Worm (Caenorhabditis elegans) whole organism, L2 larva: ENCODE measurements around the gene srz-101.

Experiments
- C34F6.9 ChIP-seq: fragments of 150-350 bp; optimal IDR thresholded peaks from 2 replicates; lab custom pipeline; 2014; ENCODE audit warnings: missing biosample characterization, missing genetic modification characterization
- R02D3.7 ChIP-seq: fragments of 150-350 bp; optimal IDR thresholded peaks from 2 replicates; lab custom pipeline; 2014; ENCODE audit warnings: missing biosample characterization, missing genetic modification characterization
- Y55F3AM.14 ChIP-seq: fragments of 200-800 bp; sonication (Bioruptor generic); optimal IDR thresholded peaks from 2 replicates; lab custom pipeline; 2018; ENCODE audit warnings: mild to moderate bottlenecking, missing genetic modification characterization, missing compliant biosample characterization
- ZK546.5 ChIP-seq: sonication (generic microtip); optimal IDR thresholded peaks from 2 replicates; lab custom pipeline; 2017; ENCODE audit warnings: missing biosample characterization, missing genetic modification characterization
- alr-1 ChIP-seq: fragments of 150-350 bp; optimal IDR thresholded peaks from 2 replicates; lab custom pipeline; 2014; ENCODE audit warnings: missing biosample characterization, missing genetic modification characterization
- ama-1 ChIP-seq: fragments of 150-350 bp; optimal IDR thresholded peaks from 2 replicates; lab custom pipeline; 2018; ENCODE audit warnings: inconsistent platforms
- blmp-1 ChIP-seq: sonication (generic microtip); optimal IDR thresholded peaks from 2 replicates; lab custom pipeline; 2017; ENCODE audit warnings: missing genetic modification characterization, mild to moderate bottlenecking, missing compliant biosample characterization, antibody characterized with exemption, moderate library complexity; ENCODE audit not compliant: insufficient read depth
- ceh-16 ChIP-seq: fragments of 150-350 bp; optimal IDR thresholded peaks from 2 replicates; lab custom pipeline; 2014; ENCODE audit warnings: missing biosample characterization, missing genetic modification characterization
- ceh-82 ChIP-seq: fragments of 150-350 bp; optimal IDR thresholded peaks from 2 replicates; lab custom pipeline; 2014; ENCODE audit warnings: missing biosample characterization, missing genetic modification characterization
- crh-2 ChIP-seq: sonication (generic microtip); optimal IDR thresholded peaks from 2 replicates; lab custom pipeline; 2017; ENCODE audit warnings: missing biosample characterization, missing genetic modification characterization
- egl-27 ChIP-seq: sonication (generic microtip); optimal IDR thresholded peaks from 3 replicates; lab custom pipeline; 2017; ENCODE audit warnings: missing biosample characterization, missing genetic modification reagents, missing genetic modification characterization
- elt-1 ChIP-seq: fragments of 150-350 bp; optimal IDR thresholded peaks from 2 replicates; lab custom pipeline; 2014; ENCODE audit warnings: missing biosample characterization, missing genetic modification characterization
- fos-1 ChIP-seq: fragments of 150-350 bp; optimal IDR thresholded peaks from 2 replicates; lab custom pipeline; 2014; ENCODE audit warnings: missing biosample characterization, missing genetic modification characterization
- gmeb-1 ChIP-seq: fragments of 150-350 bp; optimal IDR thresholded peaks from 2 replicates; lab custom pipeline; 2014; ENCODE audit warnings: missing biosample characterization, missing genetic modification characterization
- lin-11 ChIP-seq: fragments of 150-350 bp; sonication (generic microtip); optimal IDR thresholded peaks from 2 replicates; lab custom pipeline; 2014; ENCODE audit warnings: missing biosample characterization, missing genetic modification characterization, inconsistent platforms, mixed read lengths
- lin-13 ChIP-seq: fragments of 150-350 bp; optimal IDR thresholded peaks from 2 replicates; lab custom pipeline; 2014; ENCODE audit warnings: missing biosample characterization, missing genetic modification reagents, missing genetic modification characterization
- lin-39 ChIP-seq: fragments of 150-350 bp; optimal IDR thresholded peaks from 2 replicates; lab custom pipeline; 2014; ENCODE audit warnings: missing biosample characterization, missing genetic modification reagents, missing genetic modification characterization
- lsy-2 ChIP-seq, 2 experiments: fragments of 150-350 bp in 1 of 2; sonication (generic microtip) in 1 of 2; optimal IDR thresholded peaks; 2 replicates each; lab custom pipeline; 2014 to 2017; ENCODE audit warnings: missing biosample characterization in 2 of 2, missing genetic modification characterization in 2 of 2
- mbf-1 ChIP-seq: sonication (generic microtip); optimal IDR thresholded peaks from 2 replicates; lab custom pipeline; 2017; ENCODE audit warnings: missing biosample characterization, missing genetic modification characterization
- mdl-1 ChIP-seq, 2 experiments: fragments of 150-350 bp in 1 of 2; sonication (generic microtip) in 1 of 2; optimal IDR thresholded peaks; 2 replicates each; lab custom pipeline; 2017; ENCODE audit warnings: missing biosample characterization in 2 of 2, missing genetic modification characterization in 2 of 2
- nhr-129 ChIP-seq: fragments of 150-350 bp; optimal IDR thresholded peaks from 2 replicates; lab custom pipeline; 2014; ENCODE audit warnings: missing biosample characterization, missing genetic modification characterization
- nhr-21 ChIP-seq: fragments of 150-350 bp; optimal IDR thresholded peaks from 2 replicates; lab custom pipeline; 2014; ENCODE audit warnings: missing biosample characterization, missing genetic modification characterization
- nhr-23 ChIP-seq: fragments of 150-350 bp; optimal IDR thresholded peaks from 2 replicates; lab custom pipeline; 2014; ENCODE audit warnings: missing biosample characterization, missing genetic modification reagents, missing genetic modification characterization
- nhr-237 ChIP-seq: fragments of 150-350 bp; optimal IDR thresholded peaks from 2 replicates; lab custom pipeline; 2014; ENCODE audit warnings: missing biosample characterization, missing genetic modification characterization
- nhr-6 ChIP-seq: fragments of 150-350 bp; optimal IDR thresholded peaks from 2 replicates; lab custom pipeline; 2014; ENCODE audit warnings: missing biosample characterization, missing genetic modification characterization
- sem-4 ChIP-seq: fragments of 150-350 bp; optimal IDR thresholded peaks from 2 replicates; lab custom pipeline; 2014; ENCODE audit warnings: missing biosample characterization, missing genetic modification reagents, missing genetic modification characterization
- skn-1 ChIP-seq: sonication (generic microtip); optimal IDR thresholded peaks from 2 replicates; lab custom pipeline; 2017; ENCODE audit warnings: missing biosample characterization, missing genetic modification characterization
- sma-3 ChIP-seq: sonication (generic microtip); optimal IDR thresholded peaks from 2 replicates; lab custom pipeline; 2016; ENCODE audit warnings: missing genetic modification reagents, missing genetic modification characterization, missing compliant biosample characterization
- sma-9 ChIP-seq, 2 experiments: fragments of 150-350 bp in 1 of 2; sonication (generic microtip) in 1 of 2; optimal IDR thresholded peaks; 2 replicates each; lab custom pipeline; 2014 to 2016; ENCODE audit warnings: missing genetic modification characterization in 2 of 2, mild to moderate bottlenecking in 1 of 2, missing biosample characterization in 1 of 2, missing compliant biosample characterization in 1 of 2, missing genetic modification reagents in 1 of 2, moderate library complexity in 1 of 2
- unc-55 ChIP-seq: fragments of 150-350 bp; sonication (generic microtip); optimal IDR thresholded peaks from 3 replicates; lab custom pipeline; 2014; ENCODE audit warnings: missing biosample characterization, missing genetic modification reagents, missing genetic modification characterization
- unc-62 ChIP-seq: fragments of 150-350 bp; optimal IDR thresholded peaks from 2 replicates; lab custom pipeline; 2014; ENCODE audit warnings: missing biosample characterization, missing genetic modification reagents, missing genetic modification characterization
- ztf-11 ChIP-seq: sonication (generic microtip); optimal IDR thresholded peaks from 2 replicates; lab custom pipeline; 2017; ENCODE audit warnings: missing biosample characterization, missing genetic modification characterization

The srz-101 gene

ce11 chrV:16724574-16724973, 29.9 kb downstream of the srz-101 start:
- TF ChIP-seq mdl-1 (tag; optimal IDR thresholded peaks at IDR 0.05; lab: Kevin White, UChicago) (no peak), lsy-2 (tag; optimal IDR thresholded peaks at IDR 0.05; lab: Kevin White, UChicago) (no peak), nhr-129 (tag; lab: Kevin White, UChicago) (peak; percentile 42), lin-39 (no peak), sma-9 (GFP tag; optimal IDR thresholded peaks at IDR 0.05; lab: Kevin White, UChicago) (peak; percentile 75), sma-9 (tag; optimal IDR thresholded peaks at IDR 0.05; lab: Kevin White, UChicago) (no peak), lin-11 (tag; lab: Kevin White, UChicago) (no peak), lin-13 (GFP tag; lab: Kevin White, UChicago) (no peak), blmp-1 (tag; lab: Kevin White, UChicago) (no peak), crh-2 (tag; lab: Kevin White, UChicago) (no peak), fos-1 (tag; lab: Kevin White, UChicago) (peak; percentile 41), ama-1 (lab: Kevin White, UChicago) (no peak), elt-1 (no peak)

DNA sequence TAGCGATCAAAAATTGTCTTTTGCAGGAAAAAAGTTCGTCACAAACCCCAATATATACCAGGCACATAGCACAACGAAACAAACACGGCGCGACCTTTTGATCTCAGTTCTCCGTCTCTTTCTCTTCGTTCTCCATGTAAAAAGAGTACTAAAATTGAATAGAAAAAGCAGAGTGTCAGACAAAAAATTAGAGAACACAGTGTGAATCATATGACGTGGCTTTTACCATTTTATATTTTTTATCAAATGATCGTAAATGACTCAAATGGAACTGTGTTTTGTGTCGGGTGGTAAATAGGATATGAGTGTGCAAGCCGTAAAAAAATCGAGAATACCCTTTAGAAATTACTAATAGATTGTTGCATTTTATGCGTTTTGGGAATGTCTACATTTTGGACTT, 31.3 kb downstream of the srz-101 start:
- peak; percentile 16 for TF ChIP-seq gmeb-1 (tag; lab: Kevin White, UChicago)
- no peak for TF ChIP-seq egl-27 (tag; lab: Kevin White, UChicago)
- peak; percentile 74 for TF ChIP-seq sma-9 (GFP tag; optimal IDR thresholded peaks at IDR 0.05; lab: Kevin White, UChicago)
- no peak for TF ChIP-seq sma-9 (tag; optimal IDR thresholded peaks at IDR 0.05; lab: Kevin White, UChicago)
- no peak for TF ChIP-seq skn-1 (tag; lab: Kevin White, UChicago)
- no peak for TF ChIP-seq nhr-237 (tag; lab: Kevin White, UChicago)
- TF ChIP-seq fos-1 (tag; lab: Kevin White, UChicago) = peak; percentile 95
- no peak for TF ChIP-seq mbf-1 (tag; lab: Kevin White, UChicago)
- TF ChIP-seq ztf-11 (tag; lab: Kevin White, UChicago) = no peak
- no peak for TF ChIP-seq nhr-23 (tag; lab: Kevin White, UChicago)
- no peak for TF ChIP-seq alr-1 (tag; lab: Kevin White, UChicago)
- no peak for TF ChIP-seq ceh-82
- peak; percentile 31 for TF ChIP-seq sma-3 (GFP tag; lab: Kevin White, UChicago)
- peak; percentile 65 for TF ChIP-seq crh-2 (tag; lab: Kevin White, UChicago)

- no peak for TF ChIP-seq nhr-23 (tag; lab: Kevin White, UChicago)
- no peak for TF ChIP-seq nhr-21 (tag; lab: Kevin White, UChicago)
- no peak for TF ChIP-seq ceh-82
- no peak for TF ChIP-seq skn-1 (tag; lab: Kevin White, UChicago)
- TF ChIP-seq nhr-6 = no peak
- TF ChIP-seq ceh-16 (tag; lab: Kevin White, UChicago) = no peak
- TF ChIP-seq unc-62 (GFP tag; lab: Kevin White, UChicago) = no peak
- TF ChIP-seq elt-1 = no peak
- no peak for TF ChIP-seq ama-1 (lab: Kevin White, UChicago)
- TF ChIP-seq C34F6.9 (tag; lab: Kevin White, UChicago) = no peak
- no peak for TF ChIP-seq alr-1 (tag; lab: Kevin White, UChicago)
- TF ChIP-seq, all 48 proteins: peak for 0
Measured at ce11 chrV:16726915-16727314, 32.3 kb downstream of the srz-101 start, which contains the start of gene T25E12.14. T25E12.14 (plus strand) TSS chrV:16727215.

DNA sequence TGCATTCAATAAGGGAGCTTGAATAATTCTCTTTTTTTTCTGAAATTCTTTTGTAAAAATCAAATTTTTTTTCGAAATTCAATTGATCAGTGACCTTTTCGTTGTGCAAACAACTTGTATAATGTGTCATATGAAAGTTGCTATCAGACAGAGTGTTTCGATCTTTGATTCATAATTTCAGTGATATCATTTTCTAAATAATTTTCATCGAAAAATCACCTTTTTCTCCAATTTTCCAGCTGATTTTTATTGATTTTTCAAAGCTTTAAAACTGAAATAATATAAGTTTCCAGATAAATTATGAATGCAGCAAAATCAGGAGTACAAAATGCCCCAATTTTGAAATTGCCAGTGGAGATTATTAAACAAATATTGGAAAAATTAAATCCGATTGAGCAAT, 33.8 kb downstream of the srz-101 start, which contains the start of gene fbxa-127:
Gene fbxa-127 (plus strand): TSS at position 301 of the 400 bp plus-strand sequence.
- TF ChIP-seq lin-39 = no peak
- TF ChIP-seq fos-1 (tag; lab: Kevin White, UChicago) = peak; percentile 60
- TF ChIP-seq, all 48 proteins: peak for 1

ce11 chrV:16729961-16730360, 35.3 kb downstream of the srz-101 start, which contains the start of gene srz-99:
srz-99 (plus strand) TSS chrV:16730261.
- TF ChIP-seq sma-9 (GFP tag; optimal IDR thresholded peaks at IDR 0.05; lab: Kevin White, UChicago) = no peak
- TF ChIP-seq sma-9 (tag; optimal IDR thresholded peaks at IDR 0.05; lab: Kevin White, UChicago) = no peak
- TF ChIP-seq lin-11 (tag; lab: Kevin White, UChicago) = no peak
- TF ChIP-seq sem-4 (tag; lab: Kevin White, UChicago) = no peak
- TF ChIP-seq lsy-2 (tag; optimal IDR thresholded peaks at IDR 0.05; lab: Kevin White, UChicago) = no peak
- no peak for TF ChIP-seq Y55F3AM.14 (GFP tag; lab: Kevin White, UChicago)
- no peak for TF ChIP-seq R02D3.7 (tag; lab: Kevin White, UChicago)
- no peak for TF ChIP-seq unc-55 (GFP tag; lab: Kevin White, UChicago)
- TF ChIP-seq ZK546.5 (tag; lab: Kevin White, UChicago) = no peak
- TF ChIP-seq ceh-16 (tag; lab: Kevin White, UChicago) = no peak
- no peak for TF ChIP-seq skn-1 (tag; lab: Kevin White, UChicago)
